Worm (Caenorhabditis elegans) whole organism, L1 larva: ENCODE measurements around the gene mxl-3.

Source experiments
- C04F5.9 ChIP-seq: sonication (generic microtip); optimal IDR thresholded peaks from 2 replicates; lab custom pipeline; 2016; ENCODE audit warnings: missing genetic modification characterization, missing compliant biosample characterization
- F16B12.6 ChIP-seq: fragments of 150-350 bp; optimal IDR thresholded peaks from 2 replicates; lab custom pipeline; 2014; ENCODE audit warnings: missing biosample characterization, missing genetic modification characterization
- Y116A8C.19 ChIP-seq: sonication (generic microtip); optimal IDR thresholded peaks from 2 replicates; lab custom pipeline; 2016; ENCODE audit warnings: missing compliant biosample characterization, missing genetic modification characterization, borderline replicate concordance
- aha-1 ChIP-seq: fragments of 150-350 bp; optimal IDR thresholded peaks from 2 replicates; lab custom pipeline; 2014; ENCODE audit warnings: missing biosample characterization, missing genetic modification characterization
- alr-1 ChIP-seq: fragments of 200-800 bp; sonication (Bioruptor generic); optimal IDR thresholded peaks from 2 replicates; lab custom pipeline; 2018; ENCODE audit warnings: borderline replicate concordance, mild to moderate bottlenecking, missing genetic modification characterization, missing compliant biosample characterization
- aly-2 ChIP-seq: fragments of 150-350 bp; optimal IDR thresholded peaks from 2 replicates; lab custom pipeline; 2014; ENCODE audit warnings: missing biosample characterization, missing genetic modification characterization
- ama-1 ChIP-seq: fragments of 150-350 bp; optimal IDR thresholded peaks from 2 replicates; lab custom pipeline; 2014
- ceh-88 ChIP-seq: fragments of 200-800 bp; sonication (Bioruptor generic); IDR thresholded peaks from 2 replicates; pipeline ENCODE4 v1.3.6; 2022; ENCODE audit warnings: missing genetic modification characterization, missing compliant biosample characterization
- ceh-90 ChIP-seq: sonication (generic microtip); optimal IDR thresholded peaks from 2 replicates; lab custom pipeline; 2016; ENCODE audit warnings: missing genetic modification characterization, missing compliant biosample characterization
- dpl-1 ChIP-seq, 3 experiments: fragments of 150-350 bp in 2 of 3; sonication (generic microtip) in 1 of 3; optimal IDR thresholded peaks; 2 replicates each; lab custom pipeline; 2014 to 2017; ENCODE audit warnings: missing biosample characterization in 3 of 3, missing genetic modification characterization in 3 of 3, missing genetic modification reagents in 3 of 3
- dsc-1 ChIP-seq: sonication (generic microtip); optimal IDR thresholded peaks from 2 replicates; lab custom pipeline; 2016; ENCODE audit warnings: mild to moderate bottlenecking, missing genetic modification characterization, missing compliant biosample characterization
- efl-1 ChIP-seq, 4 experiments: fragments of 150-350 bp; optimal IDR thresholded peaks in 3 of 4; peaks in 1 of 4; 1 replicate in 1 of 4; 2 replicates in 3 of 4; lab custom pipeline; 2014; ENCODE audit warnings: missing biosample characterization in 2 of 4, missing genetic modification characterization in 2 of 4, missing genetic modification reagents in 2 of 4
- efl-3 ChIP-seq: fragments of 200-800 bp; sonication (Bioruptor generic); optimal IDR thresholded peaks from 2 replicates; lab custom pipeline; 2018; ENCODE audit warnings: mild to moderate bottlenecking, missing genetic modification characterization, missing compliant biosample characterization
- egl-13 ChIP-seq: sonication (generic microtip); optimal IDR thresholded peaks from 2 replicates; lab custom pipeline; 2016; ENCODE audit warnings: missing genotype, missing genetic modification reagents, missing genetic modification characterization, missing compliant biosample characterization
- egl-27 ChIP-seq, 2 experiments: fragments of 150-350 bp in 1 of 2; sonication (generic microtip); optimal IDR thresholded peaks; 3 replicates each; lab custom pipeline; 2017 to 2018; ENCODE audit warnings: missing biosample characterization in 2 of 2, missing genetic modification characterization in 2 of 2, missing genetic modification reagents in 2 of 2
- ets-5 ChIP-seq: fragments of 200-800 bp; sonication (Bioruptor generic); IDR thresholded peaks from 2 replicates; pipeline ENCODE4 v1.3.6; 2022; ENCODE audit warnings: missing genetic modification characterization, missing compliant biosample characterization
- fkh-10 ChIP-seq: sonication (generic microtip); optimal IDR thresholded peaks from 2 replicates; lab custom pipeline; 2017; ENCODE audit warnings: missing biosample characterization, missing genetic modification reagents, missing genetic modification characterization
- grh-1 ChIP-seq: fragments of 200-800 bp; sonication (Bioruptor generic); IDR thresholded peaks from 2 replicates; pipeline ENCODE4 v1.3.6; 2022; ENCODE audit warnings: missing genetic modification reagents, missing genetic modification characterization, missing compliant biosample characterization
- hlh-17 ChIP-seq: fragments of 200-800 bp; sonication (Bioruptor generic); optimal IDR thresholded peaks from 2 replicates; lab custom pipeline; 2018; ENCODE audit warnings: missing genetic modification characterization, mild to moderate bottlenecking, missing compliant biosample characterization, moderate library complexity, borderline replicate concordance
- hpl-2 ChIP-seq: fragments of 150-350 bp; optimal IDR thresholded peaks from 2 replicates; lab custom pipeline; 2014; ENCODE audit warnings: missing biosample characterization, missing genetic modification reagents, missing genetic modification characterization
- irx-1 ChIP-seq: sonication (generic microtip); optimal IDR thresholded peaks from 2 replicates; lab custom pipeline; 2016; ENCODE audit warnings: missing genetic modification characterization, missing compliant biosample characterization
- isw-1 ChIP-seq: fragments of 200-800 bp; sonication (Bioruptor generic); IDR thresholded peaks from 2 replicates; pipeline ENCODE4 v1.3.6; 2022; ENCODE audit warnings: missing genetic modification characterization, missing compliant biosample characterization
- jun-1 ChIP-seq: fragments of 150-350 bp; optimal IDR thresholded peaks from 2 replicates; lab custom pipeline; 2014; ENCODE audit warnings: missing biosample characterization, missing genetic modification reagents, missing genetic modification characterization
- lin-14 ChIP-seq: fragments of 200-800 bp; sonication (Bioruptor generic); optimal IDR thresholded peaks from 2 replicates; lab custom pipeline; 2018; ENCODE audit warnings: mild to moderate bottlenecking, missing genetic modification characterization, moderate library complexity, missing compliant biosample characterization
- lin-35 ChIP-seq, 2 experiments: fragments of 150-350 bp; optimal IDR thresholded peaks; 2 replicates each; lab custom pipeline; 2014; ENCODE audit warnings: missing biosample characterization in 2 of 2, missing genetic modification characterization in 2 of 2, missing genetic modification reagents in 2 of 2
- lin-39 ChIP-seq: fragments of 150-350 bp; optimal IDR thresholded peaks from 2 replicates; lab custom pipeline; 2014; ENCODE audit warnings: missing biosample characterization, missing genetic modification reagents, missing genetic modification characterization
- lir-3 ChIP-seq: sonication (generic microtip); optimal IDR thresholded peaks from 2 replicates; lab custom pipeline; 2016; ENCODE audit warnings: mild to moderate bottlenecking, missing genetic modification characterization, moderate library complexity, missing compliant biosample characterization; ENCODE audit not compliant: poor library complexity
- lsy-2 ChIP-seq, 2 experiments: fragments of 150-350 bp; optimal IDR thresholded peaks; 2 replicates each; lab custom pipeline; 2014; ENCODE audit warnings: missing biosample characterization in 2 of 2, missing genetic modification characterization in 2 of 2
- mab-9 ChIP-seq: fragments of 200-800 bp; sonication (Bioruptor generic); IDR thresholded peaks from 2 replicates; pipeline ENCODE4 v1.3.6; 2022; ENCODE audit warnings: missing genetic modification reagents, missing genetic modification characterization, missing compliant biosample characterization
- mdl-1 ChIP-seq, 2 experiments: fragments of 150-350 bp; optimal IDR thresholded peaks; 2 replicates each; lab custom pipeline; 2014 to 2017; ENCODE audit warnings: missing biosample characterization in 2 of 2, missing genetic modification characterization in 2 of 2, inconsistent platforms in 1 of 2
- nhr-11 ChIP-seq: fragments of 150-350 bp; optimal IDR thresholded peaks from 2 replicates; lab custom pipeline; 2014; ENCODE audit warnings: missing biosample characterization, missing genetic modification characterization
- nhr-12 ChIP-seq: sonication (generic microtip); optimal IDR thresholded peaks from 2 replicates; lab custom pipeline; 2017; ENCODE audit warnings: missing biosample characterization, missing genetic modification characterization
- nhr-237 ChIP-seq: fragments of 150-350 bp; optimal IDR thresholded peaks from 2 replicates; lab custom pipeline; 2014; ENCODE audit warnings: missing biosample characterization, missing genetic modification characterization
- nhr-47 ChIP-seq: sonication (generic microtip); optimal IDR thresholded peaks from 2 replicates; lab custom pipeline; 2016; ENCODE audit warnings: mild to moderate bottlenecking, missing genetic modification characterization, moderate library complexity, missing compliant biosample characterization
- nhr-71 ChIP-seq: sonication (generic microtip); optimal IDR thresholded peaks from 2 replicates; lab custom pipeline; 2016; ENCODE audit warnings: mild to moderate bottlenecking, missing genetic modification characterization, moderate library complexity, missing compliant biosample characterization
- nhr-84 ChIP-seq: sonication (generic microtip); optimal IDR thresholded peaks from 2 replicates; lab custom pipeline; 2017; ENCODE audit warnings: missing biosample characterization, missing genetic modification characterization
- nhr-90 ChIP-seq: sonication (generic microtip); optimal IDR thresholded peaks from 2 replicates; lab custom pipeline; 2016; ENCODE audit warnings: mild to moderate bottlenecking, missing genetic modification characterization, missing compliant biosample characterization; ENCODE audit not compliant: poor library complexity
- rnt-1 ChIP-seq: sonication (generic microtip); optimal IDR thresholded peaks from 2 replicates; lab custom pipeline; 2016; ENCODE audit warnings: mild to moderate bottlenecking, missing genetic modification characterization, moderate library complexity, missing compliant biosample characterization
- skn-1 ChIP-seq: fragments of 150-350 bp; optimal IDR thresholded peaks from 2 replicates; lab custom pipeline; 2014; ENCODE audit warnings: missing biosample characterization, missing genetic modification characterization
- snu-23 ChIP-seq: sonication (generic microtip); optimal IDR thresholded peaks from 2 replicates; lab custom pipeline; 2016; ENCODE audit warnings: missing genetic modification characterization, missing compliant biosample characterization
- sup-37 ChIP-seq: fragments of 200-800 bp; sonication (Bioruptor generic); optimal IDR thresholded peaks from 2 replicates; lab custom pipeline; 2018; ENCODE audit warnings: mild to moderate bottlenecking, missing genetic modification characterization, missing compliant biosample characterization
- swsn-7 ChIP-seq: sonication (generic microtip); optimal IDR thresholded peaks from 2 replicates; lab custom pipeline; 2016; ENCODE audit warnings: missing genetic modification characterization, missing compliant biosample characterization
- tbx-2 ChIP-seq: sonication (generic microtip); optimal IDR thresholded peaks from 2 replicates; lab custom pipeline; 2016; ENCODE audit warnings: missing genetic modification characterization, missing compliant biosample characterization
- unc-30 ChIP-seq: sonication (generic microtip); optimal IDR thresholded peaks from 2 replicates; lab custom pipeline; 2017; ENCODE audit warnings: missing biosample characterization, missing genetic modification characterization
- unc-62 ChIP-seq: fragments of 150-350 bp; optimal IDR thresholded peaks from 2 replicates; lab custom pipeline; 2014; ENCODE audit warnings: missing biosample characterization, missing genetic modification reagents, missing genetic modification characterization
- unc-98 ChIP-seq: fragments of 200-800 bp; sonication (Bioruptor generic); IDR thresholded peaks from 2 replicates; pipeline ENCODE4 v1.3.6; 2022; ENCODE audit warnings: missing genetic modification characterization, missing compliant biosample characterization
- vab-15 ChIP-seq: sonication (generic microtip); optimal IDR thresholded peaks from 2 replicates; lab custom pipeline; 2017; ENCODE audit warnings: missing genotype, mild to moderate bottlenecking, missing genetic modification characterization, missing compliant biosample characterization
- xbp-1 ChIP-seq: sonication (generic microtip); optimal IDR thresholded peaks from 2 replicates; lab custom pipeline; 2016; ENCODE audit warnings: missing genetic modification characterization, missing compliant biosample characterization
- zag-1 ChIP-seq: fragments of 150-350 bp; optimal IDR thresholded peaks from 2 replicates; lab custom pipeline; 2014; ENCODE audit warnings: missing biosample characterization, missing genetic modification characterization
- ztf-4 ChIP-seq: fragments of 150-350 bp; optimal IDR thresholded peaks from 2 replicates; lab custom pipeline; 2014; ENCODE audit warnings: missing biosample characterization, missing genetic modification characterization

mxl-3 gene

DNA sequence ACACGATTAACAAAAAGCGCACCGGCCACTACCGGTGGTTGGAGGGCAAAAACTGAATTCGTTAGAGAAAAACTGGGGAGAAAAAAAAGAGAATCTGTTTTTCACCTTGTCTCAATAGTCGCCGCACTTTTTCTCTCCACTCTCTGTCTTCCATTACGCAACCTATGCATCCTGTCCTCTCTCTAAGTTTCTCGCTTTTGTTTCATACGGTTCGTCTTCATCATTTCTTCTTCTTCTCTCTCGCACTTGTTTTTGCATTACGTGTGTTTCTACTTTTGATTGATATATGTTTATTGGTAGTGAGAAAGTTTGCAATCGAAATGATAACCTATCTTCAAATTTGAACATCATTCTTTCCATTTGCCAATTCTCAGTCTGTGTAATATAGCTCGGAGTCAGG is 30.0 kb downstream of the mxl-3 start (continued):
- TF ChIP-seq egl-27 (tag; optimal IDR thresholded peaks at IDR 0.05; lab: Kevin White, UChicago) = no peak
- no peak for TF ChIP-seq nhr-84 (tag; lab: Kevin White, UChicago)
- TF ChIP-seq aha-1 (tag; lab: Kevin White, UChicago) = no peak
- TF ChIP-seq vab-15 (tag; lab: Kevin White, UChicago) = peak; percentile 36
- no peak for TF ChIP-seq nhr-12 (tag; lab: Kevin White, UChicago)
- no peak for TF ChIP-seq ets-5 (GFP tag; lab: Robert Waterston, UW)
- peak in 1 of 2 experiments; percentile 53 for TF ChIP-seq lin-35 (GFP tag; optimal IDR thresholded peaks at IDR 0.05; lab: Kevin White, UChicago)
- peak in 1 of 3 experiments; percentile 23 for TF ChIP-seq dpl-1 (GFP tag; optimal IDR thresholded peaks at IDR 0.05; lab: Kevin White, UChicago)
- no peak for TF ChIP-seq unc-62 (GFP tag; lab: Kevin White, UChicago)
- TF ChIP-seq fkh-10 (GFP tag; lab: Kevin White, UChicago) = no peak
- no peak for TF ChIP-seq nhr-90 (tag; lab: Kevin White, UChicago)
- peak; percentile 23 for TF ChIP-seq tbx-2 (tag; lab: Kevin White, UChicago)
- peak; percentile 55 for TF ChIP-seq rnt-1 (tag; lab: Kevin White, UChicago)
- no peak for TF ChIP-seq nhr-237
- no peak for TF ChIP-seq mab-9 (GFP tag; lab: Robert Waterston, UW)
- no peak for TF ChIP-seq xbp-1
- no peak for TF ChIP-seq aly-2
- no peak for TF ChIP-seq efl-3
- TF ChIP-seq ztf-4 (tag; lab: Kevin White, UChicago) = peak; percentile 28
- no peak for TF ChIP-seq hlh-17 (GFP tag; lab: Kevin White, UChicago)
- TF ChIP-seq lin-14 (GFP tag; lab: Kevin White, UChicago) = peak; percentile 75
- TF ChIP-seq ceh-88 (GFP tag; lab: Robert Waterston, UW) = no peak
- TF ChIP-seq F16B12.6 (tag; lab: Kevin White, UChicago) = no peak
- peak; percentile 3 for TF ChIP-seq nhr-47
- no peak for TF ChIP-seq zag-1 (tag; lab: Kevin White, UChicago)
- TF ChIP-seq lin-39 (tag; lab: Kevin White, UChicago) = no peak
- TF ChIP-seq jun-1 (tag; lab: Kevin White, UChicago) = no peak
- no peak for TF ChIP-seq ceh-90 (tag; lab: Kevin White, UChicago)
- TF ChIP-seq sup-37 (GFP tag; lab: Kevin White, UChicago) = no peak
- no peak for TF ChIP-seq unc-98 (GFP tag; lab: Robert Waterston, UW)

DNA sequence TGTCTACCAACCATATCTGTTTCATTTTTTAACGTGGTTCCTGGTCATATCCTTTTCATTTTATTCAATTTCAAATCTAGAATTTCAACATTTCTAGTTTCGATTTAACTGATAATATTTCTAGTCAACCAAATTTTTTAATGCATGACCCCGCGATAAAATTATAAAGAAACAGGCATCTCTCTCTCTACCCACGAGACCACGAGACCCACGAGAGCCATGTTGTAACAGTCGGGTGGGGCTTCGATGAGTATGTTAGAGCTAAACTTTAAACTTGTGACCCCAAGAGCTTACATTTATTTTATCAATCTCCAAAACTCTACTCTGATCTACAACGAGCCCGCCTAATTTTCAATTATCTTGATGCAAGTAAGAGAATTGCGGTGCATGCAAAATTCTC is 32.3 kb downstream of the mxl-3 start:
- no peak for TF ChIP-seq mab-9 (GFP tag; lab: Robert Waterston, UW)
- no peak for TF ChIP-seq alr-1
- no peak for TF ChIP-seq skn-1 (tag; lab: Kevin White, UChicago)
- no peak for TF ChIP-seq irx-1 (tag; lab: Kevin White, UChicago)
- peak in 1 of 2 experiments; percentile 27 for TF ChIP-seq mdl-1 (tag; optimal IDR thresholded peaks at IDR 0.05; lab: Kevin White, UChicago)
- no peak for TF ChIP-seq nhr-12 (tag; lab: Kevin White, UChicago)
- no peak for TF ChIP-seq efl-1 (optimal IDR thresholded peaks at IDR 0.05; lab: Kevin White, UChicago)
- no peak for TF ChIP-seq efl-1 (GFP tag; optimal IDR thresholded peaks at IDR 0.05 in 1 of 2; lab: Kevin White, UChicago)
- no peak for TF ChIP-seq Y116A8C.19 (tag; lab: Kevin White, UChicago)
- TF ChIP-seq hpl-2 (GFP tag; lab: Kevin White, UChicago) = no peak
- no peak for TF ChIP-seq swsn-7 (tag; lab: Kevin White, UChicago)
- no peak for TF ChIP-seq lir-3 (tag; lab: Kevin White, UChicago)
- peak; percentile 7 for TF ChIP-seq snu-23 (GFP tag; lab: Kevin White, UChicago)
- TF ChIP-seq lsy-2 (tag; optimal IDR thresholded peaks at IDR 0.05; lab: Kevin White, UChicago) = no peak
- TF ChIP-seq egl-13 (tag; lab: Kevin White, UChicago) = no peak
- no peak for TF ChIP-seq efl-3
- no peak for TF ChIP-seq xbp-1
- TF ChIP-seq tbx-2 (tag; lab: Kevin White, UChicago) = no peak
- no peak for TF ChIP-seq lin-35 (GFP tag; optimal IDR thresholded peaks at IDR 0.05; lab: Kevin White, UChicago)
- no peak for TF ChIP-seq nhr-84 (tag; lab: Kevin White, UChicago)
- no peak for TF ChIP-seq nhr-90 (tag; lab: Kevin White, UChicago)
- TF ChIP-seq grh-1 = no peak
- no peak for TF ChIP-seq isw-1 (GFP tag; lab: Robert Waterston, UW)
- TF ChIP-seq ztf-4 (tag; lab: Kevin White, UChicago) = no peak
- peak; percentile 5 for TF ChIP-seq dsc-1
- no peak for TF ChIP-seq unc-98 (GFP tag; lab: Robert Waterston, UW)
- TF ChIP-seq nhr-71 (tag; lab: Kevin White, UChicago) = peak; percentile 54
- no peak for TF ChIP-seq C04F5.9 (tag; lab: Kevin White, UChicago)
- no peak for TF ChIP-seq ama-1 (lab: Kevin White, UChicago)
- TF ChIP-seq zag-1 (tag; lab: Kevin White, UChicago) = no peak
- TF ChIP-seq unc-30 (tag; lab: Kevin White, UChicago) = no peak
- TF ChIP-seq nhr-11 (tag; lab: Kevin White, UChicago) = no peak
